Worm (Caenorhabditis elegans) whole organism, L4 larva: Measurements from ENCODE around the gene mdt-9.

Experiments
- D1046.2 ChIP-seq: fragments of 200-800 bp; sonication (Bioruptor generic); IDR thresholded peaks from 2 replicates; pipeline ENCODE4 v1.3.6; 2022; ENCODE audit warnings: missing genetic modification characterization, missing compliant biosample characterization
- F26F4.8 ChIP-seq: fragments of 200-800 bp; sonication (Bioruptor generic); conservative IDR thresholded peaks from 2 replicates; pipeline ENCODE4 v1.3.6; 2022; ENCODE audit warnings: missing genetic modification characterization, missing compliant biosample characterization
- F37D6.2 ChIP-seq: sonication (generic microtip); optimal IDR thresholded peaks from 2 replicates; lab custom pipeline; 2016; ENCODE audit warnings: mild to moderate bottlenecking, missing genetic modification characterization, missing compliant biosample characterization
- F44E2.7 ChIP-seq: fragments of 200-800 bp; sonication (Bioruptor generic); IDR thresholded peaks from 2 replicates; pipeline ENCODE4 v2.1.2; 2022; ENCODE audit warnings: missing genetic modification characterization, missing compliant biosample characterization
- F49E8.2 ChIP-seq: sonication (generic microtip); optimal IDR thresholded peaks from 2 replicates; lab custom pipeline; 2016; ENCODE audit warnings: missing compliant biosample characterization, mild to moderate bottlenecking, missing genetic modification characterization, borderline replicate concordance
- T20F7.1 ChIP-seq: fragments of 200-800 bp; sonication (Bioruptor generic); optimal IDR thresholded peaks from 2 replicates; lab custom pipeline; 2018; ENCODE audit warnings: mild to moderate bottlenecking, missing genetic modification characterization, missing compliant biosample characterization
- Y105C5A.15 ChIP-seq: fragments of 200-800 bp; sonication (Bioruptor generic); IDR thresholded peaks from 2 replicates; pipeline ENCODE4 v1.3.6; 2022; ENCODE audit warnings: missing genetic modification characterization, missing compliant biosample characterization
- Y48G9A.11 ChIP-seq: fragments of 200-800 bp; sonication (Bioruptor generic); IDR thresholded peaks from 2 replicates; pipeline ENCODE4 v1.3.6; 2022; ENCODE audit warnings: missing genetic modification reagents, missing genetic modification characterization, missing compliant biosample characterization
- Y75B8A.6 ChIP-seq: fragments of 200-800 bp; sonication (Bioruptor generic); IDR thresholded peaks from 2 replicates; pipeline ENCODE4 v1.3.6; 2022; ENCODE audit warnings: missing genetic modification reagents, missing genetic modification characterization, missing compliant biosample characterization
- ZK337.2 ChIP-seq: fragments of 200-800 bp; sonication (Bioruptor generic); IDR thresholded peaks from 2 replicates; pipeline ENCODE4 v1.3.6; 2022; ENCODE audit warnings: missing genetic modification reagents, missing genetic modification characterization, missing compliant biosample characterization
- ZK546.5 ChIP-seq, 2 experiments: sonication (generic microtip); optimal IDR thresholded peaks; 2 replicates each; lab custom pipeline; 2017; ENCODE audit warnings: missing biosample characterization in 2 of 2, missing genetic modification characterization in 2 of 2
- aha-1 ChIP-seq: fragments of 150-350 bp; peaks from one replicate; lab custom pipeline; 2014; ENCODE audit warnings: missing biosample characterization, missing genetic modification characterization
- aly-2 ChIP-seq: sonication (generic microtip); optimal IDR thresholded peaks from 2 replicates; lab custom pipeline; 2018; ENCODE audit warnings: missing biosample characterization, missing genetic modification characterization
- ama-1 ChIP-seq: fragments of 150-350 bp; optimal IDR thresholded peaks from 2 replicates; lab custom pipeline; 2014; ENCODE audit warnings: inconsistent platforms, mixed read lengths
- attf-4 ChIP-seq: sonication (generic microtip); optimal IDR thresholded peaks from 3 replicates; lab custom pipeline; 2017; ENCODE audit warnings: missing biosample characterization, missing genetic modification characterization
- ceh-32 ChIP-seq: sonication (generic microtip); optimal IDR thresholded peaks from 2 replicates; lab custom pipeline; 2016; ENCODE audit warnings: mild to moderate bottlenecking, missing genetic modification characterization, missing compliant biosample characterization; ENCODE audit not compliant: poor library complexity
- ceh-44 ChIP-seq: fragments of 200-800 bp; sonication (Bioruptor generic); IDR thresholded peaks from 2 replicates; pipeline ENCODE4 v1.3.6; 2022; ENCODE audit warnings: missing genetic modification reagents, missing genetic modification characterization, missing compliant biosample characterization
- ceh-82 ChIP-seq: sonication (generic microtip); optimal IDR thresholded peaks from 2 replicates; lab custom pipeline; 2017; ENCODE audit warnings: missing biosample characterization, missing genetic modification characterization
- ctbp-1 ChIP-seq: fragments of 200-800 bp; sonication (Bioruptor generic); IDR thresholded peaks from 2 replicates; pipeline ENCODE4 v1.3.6; 2022; ENCODE audit warnings: missing genetic modification reagents, missing genetic modification characterization, missing compliant biosample characterization
- daf-12 ChIP-seq: fragments of 150-350 bp; optimal IDR thresholded peaks from 2 replicates; lab custom pipeline; 2014; ENCODE audit warnings: missing biosample characterization, missing genetic modification reagents, missing genetic modification characterization
- daf-8 ChIP-seq: fragments of 200-800 bp; sonication (Bioruptor generic); IDR thresholded peaks from 2 replicates; pipeline ENCODE4 v1.3.6; 2022; ENCODE audit warnings: missing genetic modification characterization, missing compliant biosample characterization
- dmd-8 ChIP-seq: fragments of 200-800 bp; sonication (Bioruptor generic); IDR thresholded peaks from 2 replicates; pipeline ENCODE4 v1.3.6; 2022; ENCODE audit warnings: missing genetic modification characterization, missing compliant biosample characterization
- egl-27 ChIP-seq: sonication (generic microtip); optimal IDR thresholded peaks from 3 replicates; lab custom pipeline; 2017; ENCODE audit warnings: missing biosample characterization, missing genetic modification reagents, missing genetic modification characterization
- fkh-10 ChIP-seq: fragments of 150-350 bp; optimal IDR thresholded peaks from 2 replicates; lab custom pipeline; 2014; ENCODE audit warnings: missing biosample characterization, missing genetic modification reagents, missing genetic modification characterization
- hif-1 ChIP-seq, 2 experiments: sonication (generic microtip); optimal IDR thresholded peaks; 2 replicates each; lab custom pipeline; 2016 to 2017; ENCODE audit warnings: missing compliant biosample characterization in 2 of 2, missing genetic modification characterization in 2 of 2, missing genetic modification reagents in 2 of 2, missing genotype in 2 of 2, mild to moderate bottlenecking in 1 of 2
- hlh-11 ChIP-seq: fragments of 200-800 bp; sonication (Bioruptor generic); optimal IDR thresholded peaks from 2 replicates; lab custom pipeline; 2018; ENCODE audit warnings: mild to moderate bottlenecking, missing genetic modification characterization, missing compliant biosample characterization
- jun-1 ChIP-seq: fragments of 150-350 bp; optimal IDR thresholded peaks from 2 replicates; lab custom pipeline; 2014; ENCODE audit warnings: missing biosample characterization, missing genetic modification reagents, missing genetic modification characterization
- lim-7 ChIP-seq: fragments of 200-800 bp; sonication (Bioruptor generic); IDR thresholded peaks from 2 replicates; pipeline ENCODE4 v1.3.6; 2022; ENCODE audit warnings: missing genetic modification characterization, missing compliant biosample characterization
- lin-1 ChIP-seq: fragments of 200-800 bp; sonication (Bioruptor generic); IDR thresholded peaks from 2 replicates; pipeline ENCODE4 v1.3.6; 2022; ENCODE audit warnings: missing genetic modification reagents, missing genetic modification characterization, missing compliant biosample characterization
- lin-15B ChIP-seq: fragments of 150-350 bp; sonication (generic microtip); optimal IDR thresholded peaks from 3 replicates; lab custom pipeline; 2014; ENCODE audit warnings: missing biosample characterization, missing genetic modification characterization
- lin-38 ChIP-seq: fragments of 200-800 bp; sonication (Bioruptor generic); IDR thresholded peaks from 2 replicates; pipeline ENCODE4 v1.3.6; 2022; ENCODE audit warnings: missing genetic modification reagents, missing genetic modification characterization, missing compliant biosample characterization
- lin-39 ChIP-seq: fragments of 150-350 bp; optimal IDR thresholded peaks from 2 replicates; lab custom pipeline; 2014; ENCODE audit warnings: missing biosample characterization, missing genetic modification reagents, missing genetic modification characterization
- madf-5 ChIP-seq, 2 experiments: fragments of 200-800 bp; sonication (Bioruptor generic); IDR thresholded peaks; 2 replicates each; pipeline ENCODE4 v1.3.6; 2022; ENCODE audit warnings: missing compliant biosample characterization in 2 of 2, missing genetic modification characterization in 2 of 2
- mdt-29 ChIP-seq: fragments of 200-800 bp; sonication (Bioruptor generic); IDR thresholded peaks from 2 replicates; pipeline ENCODE4 v1.3.6; 2022; ENCODE audit warnings: missing genetic modification reagents, missing genetic modification characterization, missing compliant biosample characterization
- mes-2 ChIP-seq: sonication (generic microtip); optimal IDR thresholded peaks from 2 replicates; lab custom pipeline; 2016; ENCODE audit warnings: missing genotype, mild to moderate bottlenecking, missing genetic modification characterization, missing compliant biosample characterization; ENCODE audit not compliant: poor library complexity, severe bottlenecking
- mxl-3 ChIP-seq: fragments of 200-800 bp; sonication (Bioruptor generic); optimal IDR thresholded peaks from 2 replicates; lab custom pipeline; 2018; ENCODE audit warnings: mild to moderate bottlenecking, missing genetic modification characterization, missing compliant biosample characterization
- nhr-102 ChIP-seq: sonication (generic microtip); optimal IDR thresholded peaks from 2 replicates; lab custom pipeline; 2016; ENCODE audit warnings: mild to moderate bottlenecking, missing genetic modification characterization, moderate library complexity, missing compliant biosample characterization
- nhr-42 ChIP-seq: fragments of 200-800 bp; sonication (Bioruptor generic); IDR thresholded peaks from 2 replicates; pipeline ENCODE4 v1.3.6; 2022; ENCODE audit warnings: missing genetic modification characterization, missing compliant biosample characterization
- nhr-6 ChIP-seq: fragments of 150-350 bp; optimal IDR thresholded peaks from 2 replicates; lab custom pipeline; 2014; ENCODE audit warnings: missing biosample characterization, missing genetic modification characterization
- nhr-77 ChIP-seq: fragments of 150-350 bp; optimal IDR thresholded peaks from 2 replicates; lab custom pipeline; 2014; ENCODE audit warnings: missing biosample characterization, missing genetic modification characterization
- rbr-2 ChIP-seq: sonication (generic microtip); optimal IDR thresholded peaks from 2 replicates; lab custom pipeline; 2016; ENCODE audit warnings: missing genotype, missing genetic modification characterization, missing compliant biosample characterization
- sdz-12 ChIP-seq: fragments of 200-800 bp; sonication (Bioruptor generic); optimal IDR thresholded peaks from 2 replicates; lab custom pipeline; 2018; ENCODE audit warnings: mild to moderate bottlenecking, missing genetic modification characterization, missing compliant biosample characterization
- snpc-4 ChIP-seq: fragments of 150-350 bp; optimal IDR thresholded peaks from 2 replicates; lab custom pipeline; 2014; ENCODE audit warnings: missing biosample characterization, missing genetic modification characterization
- spr-3 ChIP-seq: fragments of 200-800 bp; sonication (Bioruptor generic); optimal IDR thresholded peaks from 2 replicates; lab custom pipeline; 2018; ENCODE audit warnings: mild to moderate bottlenecking, missing genetic modification characterization, missing compliant biosample characterization
- tag-97 ChIP-seq: fragments of 200-800 bp; sonication (Bioruptor generic); IDR thresholded peaks from 2 replicates; pipeline ENCODE4 v1.3.6; 2022; ENCODE audit warnings: missing genetic modification characterization, missing compliant biosample characterization
- unc-130 ChIP-seq: sonication (generic microtip); optimal IDR thresholded peaks from 2 replicates; lab custom pipeline; 2016; ENCODE audit warnings: missing genetic modification reagents, missing genetic modification characterization, missing compliant biosample characterization
- unc-62 ChIP-seq, 3 experiments: fragments of 150-350 bp in 1 of 3; sonication (generic microtip); optimal IDR thresholded peaks in 2 of 3; peaks in 1 of 3; 1 replicate in 1 of 3; 2 replicates in 2 of 3; lab custom pipeline; 2014 to 2017; ENCODE audit warnings: missing biosample characterization in 3 of 3, missing genetic modification characterization in 3 of 3, missing genetic modification reagents in 3 of 3, missing genotype in 1 of 3
- zag-1 ChIP-seq: fragments of 150-350 bp; optimal IDR thresholded peaks from 2 replicates; lab custom pipeline; 2014; ENCODE audit warnings: missing biosample characterization, missing genetic modification characterization
- zfp-2 ChIP-seq: sonication (generic microtip); optimal IDR thresholded peaks from 2 replicates; lab custom pipeline; 2016; ENCODE audit warnings: mild to moderate bottlenecking, missing genetic modification characterization, missing compliant biosample characterization
- zfp-3 ChIP-seq: fragments of 200-800 bp; sonication (Bioruptor generic); conservative IDR thresholded peaks from 2 replicates; pipeline ENCODE4 v1.3.6; 2022; ENCODE audit warnings: missing genetic modification reagents, missing genetic modification characterization, missing compliant biosample characterization
- ztf-11 ChIP-seq: fragments of 150-350 bp; optimal IDR thresholded peaks from 2 replicates; lab custom pipeline; 2014; ENCODE audit warnings: missing biosample characterization, missing genetic modification characterization
- ztf-7 ChIP-seq: fragments of 150-350 bp; optimal IDR thresholded peaks from 2 replicates; lab custom pipeline; 2014; ENCODE audit warnings: missing biosample characterization, missing genetic modification characterization

mdt-9 gene

ce11 chrIV:13388779-13389178 is 2.6 kb downstream of the mdt-9 start (continued):
- TF ChIP-seq lin-38 (GFP tag; lab: Robert Waterston, UW): peak; percentile 70
- TF ChIP-seq aha-1 (tag; lab: Kevin White, UChicago): peak; percentile 95
- no peak for TF ChIP-seq zfp-2
- peak; percentile 49 for TF ChIP-seq nhr-102 (tag; lab: Kevin White, UChicago)
- TF ChIP-seq ceh-44 (GFP tag; lab: Robert Waterston, UW): no peak
- peak; percentile 13 for TF ChIP-seq jun-1
- TF ChIP-seq lin-15B (tag; lab: Kevin White, UChicago): no peak
- TF ChIP-seq mdt-29 (GFP tag; lab: Robert Waterston, UW): no peak
- TF ChIP-seq nhr-6 (tag; lab: Kevin White, UChicago): no peak
- TF ChIP-seq F44E2.7 (GFP tag; lab: Robert Waterston, UW): no peak
- no peak for TF ChIP-seq ZK546.5 (tag; optimal IDR thresholded peaks at IDR 0.05; lab: Kevin White, UChicago)
- TF ChIP-seq ztf-7 (tag; lab: Kevin White, UChicago): no peak
- TF ChIP-seq Y75B8A.6 (GFP tag; lab: Robert Waterston, UW): no peak
- TF ChIP-seq snpc-4 (tag; lab: Kevin White, UChicago): no peak
- TF ChIP-seq tag-97 (GFP tag; lab: Robert Waterston, UW): no peak
- TF ChIP-seq dmd-8 (GFP tag; lab: Robert Waterston, UW): 0 out of 2 replicates have a peak, but pooled peaks have one; percentile 35
- TF ChIP-seq daf-12 (tag; lab: Kevin White, UChicago): no peak
- no peak for TF ChIP-seq mxl-3
- TF ChIP-seq F37D6.2 (tag; lab: Kevin White, UChicago): no peak
- TF ChIP-seq daf-8: no peak
- TF ChIP-seq aly-2 (tag; lab: Kevin White, UChicago): no peak
- no peak for TF ChIP-seq lin-39 (tag; lab: Kevin White, UChicago)
- peak; percentile 60 for TF ChIP-seq nhr-77 (tag; lab: Kevin White, UChicago)
- no peak for TF ChIP-seq ceh-82 (tag; lab: Kevin White, UChicago)
- peak; percentile 29 for TF ChIP-seq sdz-12 (GFP tag; lab: Kevin White, UChicago)
- no peak for TF ChIP-seq F49E8.2 (tag; lab: Kevin White, UChicago)
- TF ChIP-seq Y105C5A.15 (GFP tag; lab: Robert Waterston, UW): no peak
- TF ChIP-seq F26F4.8 (GFP tag; lab: Robert Waterston, UW): no peak
- peak; percentile 39 for TF ChIP-seq hlh-11 (tag; lab: Kevin White, UChicago)
- no peak for TF ChIP-seq fkh-10 (GFP tag; lab: Kevin White, UChicago)
- TF ChIP-seq lin-1: peak; percentile 55; the same call in 1 of the 2 replicates
- no peak for TF ChIP-seq unc-130
- no peak for TF ChIP-seq attf-4 (tag; lab: Kevin White, UChicago)
- TF ChIP-seq hif-1 (tag; optimal IDR thresholded peaks at IDR 0.05; lab: Kevin White, UChicago): peak in 1 of 2 experiments; percentile 45
- TF ChIP-seq zfp-3 (GFP tag; lab: Robert Waterston, UW): peak; percentile 80
- no peak for TF ChIP-seq egl-27 (tag; lab: Kevin White, UChicago)
- TF ChIP-seq nhr-42 (GFP tag; lab: Robert Waterston, UW): peak; percentile 39; the same call in 1 of the 2 replicates
- TF ChIP-seq mes-2 (tag; lab: Kevin White, UChicago): peak; percentile 55
- TF ChIP-seq spr-3: peak; percentile 18
- peak in 1 of 2 experiments; percentile 81 for TF ChIP-seq unc-62 (GFP tag; optimal IDR thresholded peaks at IDR 0.05 in 1 of 2; lab: Kevin White, UChicago)
- no peak for TF ChIP-seq unc-62 (tag; optimal IDR thresholded peaks at IDR 0.05; lab: Kevin White, UChicago)
- no peak for TF ChIP-seq ZK337.2 (GFP tag; lab: Robert Waterston, UW)
- no peak for TF ChIP-seq zag-1 (tag; lab: Kevin White, UChicago)
- no peak for TF ChIP-seq madf-5 (GFP tag; IDR thresholded peaks at IDR 0.05; lab: Robert Waterston, UW)
- no peak for TF ChIP-seq rbr-2
- no peak for TF ChIP-seq ztf-11
- peak; percentile 43 for TF ChIP-seq T20F7.1
- TF ChIP-seq Y48G9A.11 (GFP tag; lab: Robert Waterston, UW): no peak
- TF ChIP-seq ama-1 (lab: Kevin White, UChicago): peak; percentile 94
- no peak for TF ChIP-seq D1046.2 (GFP tag; lab: Robert Waterston, UW)
- TF ChIP-seq lim-7 (GFP tag; lab: Robert Waterston, UW): no peak
- peak; percentile 50; the same call in 1 of the 2 replicates for TF ChIP-seq ctbp-1 (GFP tag; lab: Robert Waterston, UW)
- no peak for TF ChIP-seq ceh-32 (tag; lab: Kevin White, UChicago)
